Fruit fly (Drosophila melanogaster): ENCODE results near the gene CG43342.
A peak's percentile ranks its signal among the peaks of the same experiment; 100 is the strongest.

CG43342 gene

DNA sequence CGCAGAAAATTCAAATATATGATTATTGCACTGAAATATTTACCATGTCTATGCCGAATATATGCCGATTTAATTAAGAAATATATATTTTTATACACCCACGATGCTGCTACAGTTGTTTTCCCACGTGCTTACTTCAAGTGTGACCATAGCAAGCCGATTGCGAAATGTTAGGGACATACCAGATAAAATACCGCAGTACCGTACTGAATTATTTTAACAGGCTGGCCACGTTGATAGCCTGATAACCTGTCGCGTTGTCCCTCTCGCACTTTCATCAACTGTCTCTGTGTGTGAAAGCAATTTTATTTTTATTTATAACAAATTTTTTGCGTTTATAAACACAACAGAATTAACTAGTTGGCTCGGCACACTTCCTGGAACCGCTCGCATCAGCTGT lies 39.8 kb downstream of the CG43342 start, which contains the start of the genes Nop56 and mats (continued):
- TF ChIP-seq Myb (GFP tag; optimal IDR thresholded peaks at IDR 0.05) = peak; percentile 11
- TF ChIP-seq CG5953 (GFP tag; IDR thresholded peaks at IDR 0.05) = no peak
- peak; percentile 94 for TF ChIP-seq CG4617 (GFP tag; optimal IDR thresholded peaks at IDR 0.05; ENCODE audit: borderline replicate concordance)
- peak; percentile 6 for TF ChIP-seq CG33213 (GFP tag; optimal IDR thresholded peaks at IDR 0.05)
- no peak for TF ChIP-seq h (optimal IDR thresholded peaks at IDR 0.05)
- peak; percentile 32; the same call in 1 of the 3 replicates for TF ChIP-seq CG34224 (GFP tag; IDR thresholded peaks at IDR 0.05; ENCODE audit: partially characterized antibody)
- TF ChIP-seq CG10321 (GFP tag; IDR thresholded peaks at IDR 0.05) = peak; percentile 94
- TF ChIP-seq Elba2 (GFP tag; optimal IDR thresholded peaks at IDR 0.05) = peak; percentile 84
- peak in 1 of 2 experiments; percentile 68 for TF ChIP-seq crp (GFP tag; optimal IDR thresholded peaks at IDR 0.05)
- 0 out of 3 replicates have a peak, but pooled peaks have one; percentile 16 for TF ChIP-seq so (GFP tag; IDR thresholded peaks at IDR 0.05)
- peak; percentile 27; the same call in 1 of the 2 replicates for TF ChIP-seq rib (GFP tag; IDR thresholded peaks at IDR 0.05)
- TF ChIP-seq dm (GFP tag; optimal IDR thresholded peaks at IDR 0.05) = peak; percentile 98
- no peak for TF ChIP-seq pnt (GFP tag; optimal IDR thresholded peaks at IDR 0.05)
- no peak for TF ChIP-seq CG10565 (GFP tag; optimal IDR thresholded peaks at IDR 0.05)
- peak; percentile 71 for TF ChIP-seq trem (tag; optimal IDR thresholded peaks at IDR 0.05)
- TF ChIP-seq Fer3 (tag; optimal IDR thresholded peaks at IDR 0.05) = peak; percentile 17
- peak; percentile 98 for TF ChIP-seq Max (GFP tag; optimal IDR thresholded peaks at IDR 0.05)
- TF ChIP-seq B-H2 (GFP tag; optimal IDR thresholded peaks at IDR 0.05) = peak; percentile 63
- peak; percentile 13 for TF ChIP-seq zen (tag; optimal IDR thresholded peaks at IDR 0.05)
- no peak for TF ChIP-seq CG7839 (tag; optimal IDR thresholded peaks at IDR 0.05)
- peak; percentile 33 for TF ChIP-seq CG1832 (GFP tag; optimal IDR thresholded peaks at IDR 0.05)
- TF ChIP-seq Xrp1 (GFP tag; IDR thresholded peaks at IDR 0.05) = no peak
- TF ChIP-seq CG4707 (GFP tag; optimal IDR thresholded peaks at IDR 0.05) = no peak
- no peak for TF ChIP-seq disco-r (GFP tag; optimal IDR thresholded peaks at IDR 0.05)
- peak; percentile 10 for TF ChIP-seq CG12391 (tag; optimal IDR thresholded peaks at IDR 0.05)
- TF ChIP-seq GATAe (GFP tag; conservative IDR thresholded peaks at IDR 0.05) = peak; percentile 17; the same call in 1 of the 2 replicates
- TF ChIP-seq CG10959 (GFP tag; IDR thresholded peaks at IDR 0.05) = no peak
- TF ChIP-seq CG3995 (GFP tag; optimal IDR thresholded peaks at IDR 0.05) = peak; percentile 40
- no peak for TF ChIP-seq org-1 (GFP tag; optimal IDR thresholded peaks at IDR 0.05)
- 0 out of 2 replicates have a peak, but pooled peaks have one; percentile 28 for TF ChIP-seq sna (GFP tag; IDR thresholded peaks at IDR 0.05; ENCODE audit: partially characterized antibody)
- TF ChIP-seq gcm (GFP tag; optimal IDR thresholded peaks at IDR 0.05) = peak; percentile 19
- peak; percentile 26 for TF ChIP-seq scrt (GFP tag; optimal IDR thresholded peaks at IDR 0.05)
- no peak for TF ChIP-seq CG10366 (GFP tag; IDR thresholded peaks at IDR 0.05)
- peak; percentile 96 for TF ChIP-seq pzg (GFP tag; optimal IDR thresholded peaks at IDR 0.05)
- no peak for TF ChIP-seq vnd (GFP tag; IDR thresholded peaks at IDR 0.05; ENCODE audit: partially characterized antibody)
- TF ChIP-seq chinmo (GFP tag; IDR thresholded peaks at IDR 0.05; ENCODE audit: partially characterized antibody) = 0 out of 4 replicates have a peak, but pooled peaks have one; percentile 75
- TF ChIP-seq CTCF (GFP tag; optimal IDR thresholded peaks at IDR 0.05) = peak; percentile 13
- TF ChIP-seq Blimp-1 (GFP tag; optimal IDR thresholded peaks at IDR 0.05) = no peak
- TF ChIP-seq ase (GFP tag; IDR thresholded peaks at IDR 0.05) = no peak
- peak; percentile 81; the same call in 2 of the 3 replicates for TF ChIP-seq CG34422 (GFP tag; IDR thresholded peaks at IDR 0.05)
- no peak for TF ChIP-seq Camta (GFP tag; optimal IDR thresholded peaks at IDR 0.05)
- TF ChIP-seq Tbp (GFP tag; optimal IDR thresholded peaks at IDR 0.05) = peak; percentile 40
- peak; percentile 13; the same call in 1 of the 2 replicates for TF ChIP-seq NFAT (GFP tag; IDR thresholded peaks at IDR 0.05)
- TF ChIP-seq CG1024 (GFP tag; IDR thresholded peaks at IDR 0.05) = no peak
- TF ChIP-seq insv (GFP tag; optimal IDR thresholded peaks at IDR 0.05) = peak in 1 of 2 experiments; percentile 55
- peak; percentile 41 for TF ChIP-seq exex (tag; optimal IDR thresholded peaks at IDR 0.05)
- TF ChIP-seq fu2 (GFP tag; optimal IDR thresholded peaks at IDR 0.05) = no peak
- TF ChIP-seq CG13775 (GFP tag; optimal IDR thresholded peaks at IDR 0.05) = no peak
- TF ChIP-seq ssp (GFP tag; IDR thresholded peaks at IDR 0.05) = no peak
- TF ChIP-seq CG3281 (GFP tag; optimal IDR thresholded peaks at IDR 0.05) = no peak
- no peak for TF ChIP-seq CG10462 (GFP tag; optimal IDR thresholded peaks at IDR 0.05)
